Worm (Caenorhabditis elegans): ENCODE data around the gene msp-49.

Gene msp-49

ce11 chrII:5202930-5203329 lies 8.8 kb downstream of the msp-49 start, which contains the start of gene ampd-1 (continued):
- no peak for TF ChIP-seq lin-1 (GFP tag; IDR thresholded peaks at IDR 0.05)
- TF ChIP-seq dmd-9 (GFP tag; IDR thresholded peaks at IDR 0.05), result no peak
- TF ChIP-seq nhr-41 (GFP tag; IDR thresholded peaks at IDR 0.05), result no peak
- no peak for TF ChIP-seq mdt-29 (GFP tag; IDR thresholded peaks at IDR 0.05)
- TF ChIP-seq lin-39 (tag; optimal IDR thresholded peaks at IDR 0.05), result no peak
- no peak for TF ChIP-seq nhr-6 (tag; optimal IDR thresholded peaks at IDR 0.05)
- TF ChIP-seq daf-19 (GFP tag; conservative IDR thresholded peaks at IDR 0.05), result no peak
- no peak for TF ChIP-seq zfp-3 (GFP tag; conservative IDR thresholded peaks at IDR 0.05)
- TF ChIP-seq F10B5.3 (tag; optimal IDR thresholded peaks at IDR 0.05), result no peak
- no peak for TF ChIP-seq F26F4.8 (GFP tag; conservative IDR thresholded peaks at IDR 0.05)
- no peak for TF ChIP-seq lin-29 (GFP tag; IDR thresholded peaks at IDR 0.05)
- TF ChIP-seq tra-1 (GFP tag; IDR thresholded peaks at IDR 0.05), result no peak
- no peak for TF ChIP-seq nhr-11 (tag; optimal IDR thresholded peaks at IDR 0.05)
- TF ChIP-seq hif-1 (tag; optimal IDR thresholded peaks at IDR 0.05), result peak in 1 of 2 experiments; percentile 10
- TF ChIP-seq unc-130 (GFP tag; optimal IDR thresholded peaks at IDR 0.05), result no peak
- no peak for TF ChIP-seq ceh-32 (tag; optimal IDR thresholded peaks at IDR 0.05; ENCODE audit: poor library complexity)
- no peak for TF ChIP-seq fos-1 (tag; optimal IDR thresholded peaks at IDR 0.05)
- no peak for TF ChIP-seq snpc-1.2 (GFP tag; IDR thresholded peaks at IDR 0.05)
- TF ChIP-seq ZK337.2 (GFP tag; IDR thresholded peaks at IDR 0.05), result no peak
- no peak for TF ChIP-seq hmg-1.1 (GFP tag; IDR thresholded peaks at IDR 0.05)
- peak in 1 of 2 experiments; percentile 60 for TF ChIP-seq daf-16 (GFP tag; optimal IDR thresholded peaks at IDR 0.05)
- TF ChIP-seq daf-16 (tag; optimal IDR thresholded peaks at IDR 0.05), result peak; percentile 96
- TF ChIP-seq mxl-2 (GFP tag; conservative IDR thresholded peaks at IDR 0.05), result no peak
- TF ChIP-seq rbr-2 (tag; optimal IDR thresholded peaks at IDR 0.05), result no peak
- TF ChIP-seq egl-27 (tag; optimal IDR thresholded peaks at IDR 0.05), result no peak
- TF ChIP-seq lir-3 (tag; optimal IDR thresholded peaks at IDR 0.05), result no peak

ce11 chrII:5205286-5205685 lies 11.1 kb downstream of the msp-49 start:
- TF ChIP-seq T20F7.1 (GFP tag; optimal IDR thresholded peaks at IDR 0.05) (no peak), F37D6.2 (tag; optimal IDR thresholded peaks at IDR 0.05) (no peak), D1046.2 (GFP tag; IDR thresholded peaks at IDR 0.05) (no peak), zfp-3 (GFP tag; conservative IDR thresholded peaks at IDR 0.05) (no peak), daf-16 (GFP tag; optimal IDR thresholded peaks at IDR 0.05) (no peak), daf-16 (tag; optimal IDR thresholded peaks at IDR 0.05) (peak; percentile 16), mxl-3 (GFP tag; optimal IDR thresholded peaks at IDR 0.05) (no peak), aha-1 (tag) (peak; percentile 82), nhr-28 (tag; optimal IDR thresholded peaks at IDR 0.05) (peak; percentile 7)

- TF ChIP-seq unc-62 (GFP tag; optimal IDR thresholded peaks at IDR 0.05 in 1 of 2) (peak in 1 of 2 experiments; percentile 86), unc-62 (tag; optimal IDR thresholded peaks at IDR 0.05) (no peak), nhr-6 (tag; optimal IDR thresholded peaks at IDR 0.05) (no peak), ama-1 (optimal IDR thresholded peaks at IDR 0.05) (no peak)
Observed at ce11 chrII:5209122-5209521, 15.0 kb downstream of the msp-49 start.

DNA sequence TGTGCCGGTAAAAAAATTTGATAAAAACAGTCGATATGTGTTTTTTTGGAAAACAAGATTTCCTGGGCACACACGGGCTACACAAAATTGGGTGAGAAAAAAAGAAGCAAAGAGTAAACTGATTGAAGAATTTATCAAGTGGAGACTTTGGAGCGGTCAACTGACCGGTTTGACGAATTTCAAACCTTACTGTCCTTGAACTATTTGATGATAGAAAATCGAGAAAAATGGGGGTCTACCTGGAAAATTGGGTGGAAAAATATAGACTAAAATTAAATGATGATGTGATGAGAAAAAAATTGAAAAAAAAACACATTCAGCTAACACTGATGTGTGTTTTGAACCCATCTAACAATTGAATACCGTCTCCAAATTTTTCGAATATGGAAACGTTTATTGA lies 16.7 kb downstream of the msp-49 start, which contains the start of gene C34F11.8:
TSS of gene C34F11.8 (minus strand) at position 135 of the 400 bp plus-strand sequence.
- no peak for TF ChIP-seq daf-8 (GFP tag; IDR thresholded peaks at IDR 0.05)
- no peak for TF ChIP-seq ctbp-1 (GFP tag; IDR thresholded peaks at IDR 0.05)
- no peak for TF ChIP-seq tra-1 (GFP tag; IDR thresholded peaks at IDR 0.05)
- TF ChIP-seq ceh-44 (GFP tag; IDR thresholded peaks at IDR 0.05), result no peak
- TF ChIP-seq mdl-1 (tag; optimal IDR thresholded peaks at IDR 0.05), result no peak
- TF ChIP-seq unc-62 (GFP tag; optimal IDR thresholded peaks at IDR 0.05 in 1 of 2), result peak in 1 of 2 experiments; percentile 95
- no peak for TF ChIP-seq unc-62 (tag; optimal IDR thresholded peaks at IDR 0.05)
- no peak for TF ChIP-seq F10B5.3 (tag; optimal IDR thresholded peaks at IDR 0.05)
- peak; percentile 27 for TF ChIP-seq aha-1 (tag)
- no peak for TF ChIP-seq ztf-7 (tag; optimal IDR thresholded peaks at IDR 0.05)
- TF ChIP-seq nhr-28 (tag; optimal IDR thresholded peaks at IDR 0.05), result peak; percentile 64
